Fruit fly (Drosophila melanogaster): Measurements from ENCODE around the gene heca.

Gene heca

dm6 chr3R:30235253-30235652 lies 42.5 kb upstream of the heca start (continued):
- TF ChIP-seq az2 (GFP tag; optimal IDR thresholded peaks at IDR 0.05) = peak; percentile 11
- TF ChIP-seq zfh2 (GFP tag; optimal IDR thresholded peaks at IDR 0.05) = no peak
- TF ChIP-seq CG31365 (tag; optimal IDR thresholded peaks at IDR 0.05) = no peak
- peak; percentile 6 for TF ChIP-seq CG10267 (tag; optimal IDR thresholded peaks at IDR 0.05)
- TF ChIP-seq tll (GFP tag; optimal IDR thresholded peaks at IDR 0.05) = no peak
- TF ChIP-seq fd96Cb (tag; optimal IDR thresholded peaks at IDR 0.05) = peak; percentile 2
- TF ChIP-seq NC2α (GFP tag; optimal IDR thresholded peaks at IDR 0.05) = no peak
- TF ChIP-seq wek (GFP tag; optimal IDR thresholded peaks at IDR 0.05) = no peak
- no peak for TF ChIP-seq dimm (GFP tag; IDR thresholded peaks at IDR 0.05)
- no peak for TF ChIP-seq ab (GFP tag; optimal IDR thresholded peaks at IDR 0.05)
- peak; percentile 18 for TF ChIP-seq bcd (GFP tag; optimal IDR thresholded peaks at IDR 0.05)
- no peak for TF ChIP-seq CG30403 (GFP tag; optimal IDR thresholded peaks at IDR 0.05)
- no peak for TF ChIP-seq CG17186 (GFP tag; optimal IDR thresholded peaks at IDR 0.05)
- peak; percentile 27 for TF ChIP-seq grau (tag; optimal IDR thresholded peaks at IDR 0.05)
- TF ChIP-seq Sin3A (optimal IDR thresholded peaks at IDR 0.05) = no peak
- no peak for TF ChIP-seq fu2 (GFP tag; optimal IDR thresholded peaks at IDR 0.05)
- TF ChIP-seq gt (GFP tag; IDR thresholded peaks at IDR 0.05) = no peak
- TF ChIP-seq NC2β (GFP tag; optimal IDR thresholded peaks at IDR 0.05) = no peak
- peak; percentile 45 for TF ChIP-seq Sox102F (GFP tag; optimal IDR thresholded peaks at IDR 0.05)
- no peak for TF ChIP-seq tio (GFP tag; optimal IDR thresholded peaks at IDR 0.05)
- peak; percentile 16 for TF ChIP-seq caup (GFP tag; optimal IDR thresholded peaks at IDR 0.05; ENCODE audit: severe bottlenecking)
- TF ChIP-seq maf-S (GFP tag; optimal IDR thresholded peaks at IDR 0.05) = no peak
- TF ChIP-seq CG4820 (GFP tag; optimal IDR thresholded peaks at IDR 0.05) = no peak
- no peak; the same call in 1 of the 2 replicates for TF ChIP-seq esg (GFP tag; conservative IDR thresholded peaks at IDR 0.05)
- no peak for TF ChIP-seq Ets97D (GFP tag; optimal IDR thresholded peaks at IDR 0.05)
- no peak for TF ChIP-seq Dad (GFP tag; optimal IDR thresholded peaks at IDR 0.05)
- no peak for TF ChIP-seq CG15479 (GFP tag; optimal IDR thresholded peaks at IDR 0.05)
- TF ChIP-seq z (GFP tag; IDR thresholded peaks at IDR 0.05) = no peak
- no peak for TF ChIP-seq dm (GFP tag; optimal IDR thresholded peaks at IDR 0.05)
- no peak for TF ChIP-seq toy (GFP tag; IDR thresholded peaks at IDR 0.05)
- TF ChIP-seq cas (GFP tag; IDR thresholded peaks at IDR 0.05) = no peak
- TF ChIP-seq Stat92E (GFP tag; optimal IDR thresholded peaks at IDR 0.05) = no peak
- TF ChIP-seq sima (GFP tag; optimal IDR thresholded peaks at IDR 0.05) = no peak
- TF ChIP-seq CG1647 (GFP tag; optimal IDR thresholded peaks at IDR 0.05) = no peak
- peak; percentile 41 for TF ChIP-seq slbo (GFP tag; IDR thresholded peaks at IDR 0.05)
- TF ChIP-seq Bdp1 (GFP tag; optimal IDR thresholded peaks at IDR 0.05) = no peak
- no peak for TF ChIP-seq Nf-YC (tag; optimal IDR thresholded peaks at IDR 0.05)
- no peak for TF ChIP-seq Mes4 (GFP tag; optimal IDR thresholded peaks at IDR 0.05)
- TF ChIP-seq Optix (GFP tag; IDR thresholded peaks at IDR 0.05) = no peak
- TF ChIP-seq ems (GFP tag; optimal IDR thresholded peaks at IDR 0.05) = no peak
- peak; percentile 24 for TF ChIP-seq Fer3 (tag; optimal IDR thresholded peaks at IDR 0.05)
- no peak for TF ChIP-seq zen2 (GFP tag; IDR thresholded peaks at IDR 0.05; ENCODE audit: partially characterized antibody)
- no peak for TF ChIP-seq Doc3 (GFP tag; IDR thresholded peaks at IDR 0.05; ENCODE audit: partially characterized antibody)
- TF ChIP-seq mirr (GFP tag; optimal IDR thresholded peaks at IDR 0.05) = no peak
- TF ChIP-seq CG17912 (GFP tag; optimal IDR thresholded peaks at IDR 0.05) = no peak
- peak; percentile 8 for TF ChIP-seq Hand (GFP tag; optimal IDR thresholded peaks at IDR 0.05)
- TF ChIP-seq CHES-1-like (GFP tag; optimal IDR thresholded peaks at IDR 0.05) = no peak
- no peak for TF ChIP-seq Taf1 (GFP tag; IDR thresholded peaks at IDR 0.05)
- TF ChIP-seq CG13775 (GFP tag; optimal IDR thresholded peaks at IDR 0.05) = no peak
- peak; percentile 31 for TF ChIP-seq ATbp (GFP tag; optimal IDR thresholded peaks at IDR 0.05)
- no peak for TF ChIP-seq Chrac-16 (GFP tag; optimal IDR thresholded peaks at IDR 0.05)
- TF ChIP-seq CG11093 (GFP tag; IDR thresholded peaks at IDR 0.05) = no peak
